Worm (Caenorhabditis elegans): ENCODE data around the gene W02A2.9.
A peak's percentile ranks its signal among the peaks of the same experiment; 100 is the strongest.

W02A2.9 gene

ce11 chrIV:13356005-13356404 lies 8.5 kb downstream of the W02A2.9 start (continued):
- no peak for TF ChIP-seq bed-1 (GFP tag; IDR thresholded peaks at IDR 0.05)
- TF ChIP-seq lin-40 (tag; optimal IDR thresholded peaks at IDR 0.05) = no peak
- TF ChIP-seq attf-6 (GFP tag; IDR thresholded peaks at IDR 0.05) = peak; percentile 74
- no peak for TF ChIP-seq tbx-9 (tag; optimal IDR thresholded peaks at IDR 0.05; ENCODE audit: borderline replicate concordance)
- TF ChIP-seq T26A5.8 (tag; optimal IDR thresholded peaks at IDR 0.05) = no peak
- no peak for TF ChIP-seq fkh-3 (tag; optimal IDR thresholded peaks at IDR 0.05)
- TF ChIP-seq B0035.1 (tag; optimal IDR thresholded peaks at IDR 0.05) = no peak
- TF ChIP-seq ceh-58 (GFP tag; IDR thresholded peaks at IDR 0.05) = 0 out of 2 replicates have a peak, but pooled peaks have one; percentile 30
- no peak for TF ChIP-seq T07F8.4 (tag; optimal IDR thresholded peaks at IDR 0.05)
- no peak; the same call in 1 of the 2 replicates for TF ChIP-seq ekl-4 (GFP tag; IDR thresholded peaks at IDR 0.05)
- no peak for TF ChIP-seq tlf-1 (GFP tag; optimal IDR thresholded peaks at IDR 0.05)
- TF ChIP-seq snpc-1.3 (tag; optimal IDR thresholded peaks at IDR 0.05; ENCODE audit: insufficient read depth) = no peak
- no peak for TF ChIP-seq nhr-179 (tag; optimal IDR thresholded peaks at IDR 0.05)
- TF ChIP-seq nhr-90 (tag; optimal IDR thresholded peaks at IDR 0.05) = no peak
- TF ChIP-seq lin-35 (GFP tag; optimal IDR thresholded peaks at IDR 0.05) = no peak
- TF ChIP-seq dpl-1 (GFP tag; optimal IDR thresholded peaks at IDR 0.05) = no peak
- TF ChIP-seq hlh-26 (GFP tag; conservative IDR thresholded peaks at IDR 0.05) = no peak
- TF ChIP-seq ccch-3 (GFP tag; optimal IDR thresholded peaks at IDR 0.05) = no peak
- TF ChIP-seq F33H1.4 (GFP tag; IDR thresholded peaks at IDR 0.05) = 0 out of 2 replicates have a peak, but pooled peaks have one; percentile 8
- TF ChIP-seq F23B12.7 (tag; optimal IDR thresholded peaks at IDR 0.05; ENCODE audit: insufficient read depth) = no peak
- TF ChIP-seq ceh-40 (GFP tag; IDR thresholded peaks at IDR 0.05) = no peak
- TF ChIP-seq ztf-3 (GFP tag; optimal IDR thresholded peaks at IDR 0.05) = no peak
- TF ChIP-seq F39B2.1 (GFP tag; IDR thresholded peaks at IDR 0.05) = no peak
- peak; percentile 58; the same call in 1 of the 2 replicates for TF ChIP-seq cebp-2 (GFP tag; IDR thresholded peaks at IDR 0.05)
- TF ChIP-seq ets-4 (GFP tag; optimal IDR thresholded peaks at IDR 0.05) = no peak
- peak; percentile 24; the same call in 1 of the 2 replicates for TF ChIP-seq rcor-1 (GFP tag; IDR thresholded peaks at IDR 0.05)
- TF ChIP-seq sdz-38 (tag; optimal IDR thresholded peaks at IDR 0.05) = no peak
- TF ChIP-seq ztf-22 (GFP tag; optimal IDR thresholded peaks at IDR 0.05) = no peak
- no peak for TF ChIP-seq xnd-1 (tag; optimal IDR thresholded peaks at IDR 0.05)
- no peak for TF ChIP-seq mel-28 (tag; optimal IDR thresholded peaks at IDR 0.05; ENCODE audit: borderline replicate concordance)
- TF ChIP-seq F22D6.2 (tag; optimal IDR thresholded peaks at IDR 0.05) = no peak
- TF ChIP-seq efl-1 (GFP tag; optimal IDR thresholded peaks at IDR 0.05) = no peak
- no peak for TF ChIP-seq ztf-18 (tag; optimal IDR thresholded peaks at IDR 0.05)
- no peak for TF ChIP-seq mxl-1 (tag; optimal IDR thresholded peaks at IDR 0.05)
- TF ChIP-seq sptf-2 (GFP tag; optimal IDR thresholded peaks at IDR 0.05) = no peak
- no peak for TF ChIP-seq K12H6.12 (tag; optimal IDR thresholded peaks at IDR 0.05)
- no peak for TF ChIP-seq ama-1 (optimal IDR thresholded peaks at IDR 0.05)
- TF ChIP-seq ama-1 (GFP tag; optimal IDR thresholded peaks at IDR 0.05) = peak in 1 of 2 experiments; percentile 21
- no peak for TF ChIP-seq ztf-25 (GFP tag; IDR thresholded peaks at IDR 0.05)
- no peak for TF ChIP-seq hlh-12 (tag; optimal IDR thresholded peaks at IDR 0.05)
- no peak for TF ChIP-seq dox-1 (GFP tag; IDR thresholded peaks at IDR 0.05)
- TF ChIP-seq attf-3 (GFP tag; conservative IDR thresholded peaks at IDR 0.05) = no peak
- TF ChIP-seq unc-130 (GFP tag; optimal IDR thresholded peaks at IDR 0.05) = no peak
- TF ChIP-seq ztf-28 (GFP tag; IDR thresholded peaks at IDR 0.05) = no peak
- TF ChIP-seq Y56A3A.18 (GFP tag; IDR thresholded peaks at IDR 0.05) = no peak
- 0 out of 2 replicates have a peak, but pooled peaks have one; percentile 13 for TF ChIP-seq hmg-1.2 (GFP tag; IDR thresholded peaks at IDR 0.05)
- TF ChIP-seq nhr-80 (tag; optimal IDR thresholded peaks at IDR 0.05) = no peak
- TF ChIP-seq C17E4.6 (GFP tag; IDR thresholded peaks at IDR 0.05) = no peak
- TF ChIP-seq Y79H2A.3 (GFP tag; conservative IDR thresholded peaks at IDR 0.05) = no peak
- no peak for TF ChIP-seq tbp1 (GFP tag; optimal IDR thresholded peaks at IDR 0.05)
